Worm (Caenorhabditis elegans): ENCODE data around the gene nspa-8.

- TF ChIP-seq B0035.1 (tag; optimal IDR thresholded peaks at IDR 0.05) (no peak), aptf-2 (GFP tag; conservative IDR thresholded peaks at IDR 0.05) (no peak), egrh-3 (GFP tag; IDR thresholded peaks at IDR 0.05) (no peak)
Observed at ce11 chrV:14832789-14833187, 5.9 kb upstream of the nspa-8 start.
